Worm (Caenorhabditis elegans) whole organism, midembryonic: ENCODE results near the gene srg-45.

Experiments used
- T22C8.4 ChIP-seq: fragments of 200-800 bp; sonication (Bioruptor generic); IDR thresholded peaks from 2 replicates; pipeline ENCODE4 v1.3.6; 2022; ENCODE audit warnings: missing genetic modification characterization, missing compliant biosample characterization
- cog-1 ChIP-seq: sonication (generic microtip); optimal IDR thresholded peaks from 2 replicates; lab custom pipeline; 2016; ENCODE audit warnings: missing genetic modification characterization, missing compliant biosample characterization
- flt-1 ChIP-seq: fragments of 200-800 bp; sonication (Bioruptor generic); IDR thresholded peaks from 2 replicates; pipeline ENCODE4 v1.3.6; 2022; ENCODE audit warnings: missing genetic modification characterization, missing compliant biosample characterization
- klf-2 ChIP-seq: fragments of 200-800 bp; sonication (Bioruptor generic); conservative IDR thresholded peaks from 2 replicates; pipeline ENCODE4 v1.3.6; 2022; ENCODE audit warnings: missing genetic modification reagents, missing genetic modification characterization, missing compliant biosample characterization
- ref-1 ChIP-seq: fragments of 200-800 bp; sonication (Bioruptor generic); conservative IDR thresholded peaks from 2 replicates; pipeline ENCODE4 v1.3.6; 2022; ENCODE audit warnings: missing genetic modification reagents, missing genetic modification characterization, missing compliant biosample characterization
- ztf-23 ChIP-seq: fragments of 200-800 bp; sonication (Bioruptor generic); IDR thresholded peaks from 2 replicates; pipeline ENCODE4 v1.3.6; 2022; ENCODE audit warnings: missing genetic modification reagents, missing genetic modification characterization, missing compliant biosample characterization

DNA sequence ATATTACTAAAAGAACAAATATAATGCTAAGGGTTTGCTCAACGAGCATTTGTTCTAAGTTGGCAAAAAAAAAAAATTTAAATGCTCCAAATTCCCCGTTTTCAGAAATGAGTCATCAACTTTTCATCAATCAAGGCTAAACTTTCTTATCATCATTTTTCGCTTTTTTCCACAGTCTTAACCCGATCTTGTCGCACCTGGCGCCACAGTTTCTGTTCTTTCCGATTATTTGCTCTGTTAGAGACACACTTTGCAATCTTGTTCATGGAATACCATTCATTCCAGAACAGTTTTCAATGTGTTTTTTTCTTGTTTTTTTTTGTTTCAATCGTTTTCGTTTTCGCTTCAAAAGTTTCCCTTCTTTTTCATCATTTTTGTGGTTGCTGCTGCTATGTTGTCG, 9.1 kb upstream of the srg-45 start:
- TF ChIP-seq ref-1 (no peak), cog-1 (tag; lab: Kevin White, UChicago) (no peak), ztf-23 (GFP tag; lab: Robert Waterston, UW) (no peak), klf-2 (GFP tag; lab: Robert Waterston, UW) (no peak), flt-1 (GFP tag; lab: Robert Waterston, UW) (no peak), T22C8.4 (no peak)
